Fruit fly (Drosophila melanogaster): ENCODE data around the gene CG13082.

The CG13082 gene

dm6 chr2L:19565233-19565898 is 27.1 kb downstream of the CG13082 start, which contains the start of gene CG13077 (continued):
- TF ChIP-seq dpn (GFP tag; optimal IDR thresholded peaks at IDR 0.05) (no peak), H15 (GFP tag; IDR thresholded peaks at IDR 0.05) (no peak), her (GFP tag; optimal IDR thresholded peaks at IDR 0.05) (no peak), Abd-B (GFP tag; optimal IDR thresholded peaks at IDR 0.05) (peak; percentile 2), Sry-β (GFP tag; optimal IDR thresholded peaks at IDR 0.05) (peak; percentile 84), mirr (GFP tag; optimal IDR thresholded peaks at IDR 0.05) (no peak), CG17568 (GFP tag; optimal IDR thresholded peaks at IDR 0.05) (peak; percentile 11), CG10274 (GFP tag; optimal IDR thresholded peaks at IDR 0.05) (no peak), zen2 (GFP tag; IDR thresholded peaks at IDR 0.05; ENCODE audit: partially characterized antibody) (peak; percentile 87), sens (GFP tag) (peak; percentile 62), CG13287 (GFP tag; IDR thresholded peaks at IDR 0.05; ENCODE audit: partially characterized antibody) (peak; percentile 68), CG13624 (GFP tag; optimal IDR thresholded peaks at IDR 0.05) (no peak), Ets97D (GFP tag; optimal IDR thresholded peaks at IDR 0.05) (no peak), slp2 (GFP tag; optimal IDR thresholded peaks at IDR 0.05) (no peak), CG34224 (GFP tag; IDR thresholded peaks at IDR 0.05; ENCODE audit: partially characterized antibody) (peak; percentile 48; the same call in 1 of the 3 replicates), CG18011 (GFP tag; optimal IDR thresholded peaks at IDR 0.05) (peak; percentile 95), BEAF-32 (GFP tag; optimal IDR thresholded peaks at IDR 0.05) (peak; percentile 43), Deaf1 (tag; optimal IDR thresholded peaks at IDR 0.05) (no peak), CG11723 (GFP tag; optimal IDR thresholded peaks at IDR 0.05) (no peak), E2f2 (GFP tag; IDR thresholded peaks at IDR 0.05) (peak; percentile 76), Nf-YB (GFP tag; optimal IDR thresholded peaks at IDR 0.05) (no peak), CG3847 (GFP tag; IDR thresholded peaks at IDR 0.05) (no peak), phol (tag; optimal IDR thresholded peaks at IDR 0.05) (no peak), stwl (tag; optimal IDR thresholded peaks at IDR 0.05) (peak; percentile 99), shn (GFP tag; optimal IDR thresholded peaks at IDR 0.05) (no peak), dmrt99B (tag; optimal IDR thresholded peaks at IDR 0.05) (no peak), odd (GFP tag; optimal IDR thresholded peaks at IDR 0.05) (no peak), fru (optimal IDR thresholded peaks at IDR 0.05) (no peak), Sin3A (optimal IDR thresholded peaks at IDR 0.05) (no peak), CG1024 (GFP tag; IDR thresholded peaks at IDR 0.05) (no peak), CG18599 (GFP tag; optimal IDR thresholded peaks at IDR 0.05) (no peak), sens-2 (GFP tag; IDR thresholded peaks at IDR 0.05) (no peak), Hmx (GFP tag; optimal IDR thresholded peaks at IDR 0.05) (no peak), ATbp (GFP tag; optimal IDR thresholded peaks at IDR 0.05) (no peak), nerfin-2 (GFP tag; IDR thresholded peaks at IDR 0.05; ENCODE audit: partially characterized antibody) (no peak), HLH4C (GFP tag; IDR thresholded peaks at IDR 0.05; ENCODE audit: partially characterized antibody) (peak; percentile 49; the same call in 2 of the 3 replicates), Doc3 (GFP tag; IDR thresholded peaks at IDR 0.05; ENCODE audit: partially characterized antibody) (peak; percentile 76; the same call in 2 of the 3 replicates), CG10543 (GFP tag; optimal IDR thresholded peaks at IDR 0.05) (no peak), crp (GFP tag; optimal IDR thresholded peaks at IDR 0.05) (no peak), ase (GFP tag; IDR thresholded peaks at IDR 0.05) (no peak), Fer3 (tag; optimal IDR thresholded peaks at IDR 0.05) (no peak), hb (GFP tag; IDR thresholded peaks at IDR 0.05; ENCODE audit: partially characterized antibody) (0 out of 3 replicates have a peak, but pooled peaks have one; percentile 27), bcd (GFP tag; optimal IDR thresholded peaks at IDR 0.05) (no peak), vfl (GFP tag; optimal IDR thresholded peaks at IDR 0.05) (no peak), nmo (GFP tag; optimal IDR thresholded peaks at IDR 0.05) (peak; percentile 7), CG2875 (GFP tag; optimal IDR thresholded peaks at IDR 0.05) (no peak), Meics (GFP tag; optimal IDR thresholded peaks at IDR 0.05) (no peak), Six4 (GFP tag; optimal IDR thresholded peaks at IDR 0.05) (no peak), grau (tag; optimal IDR thresholded peaks at IDR 0.05) (no peak)
